Worm (Caenorhabditis elegans): ENCODE results near the gene dhs-13.
A peak's percentile ranks its signal among the peaks of the same experiment; 100 is the strongest.

dhs-13 gene

ce11 chrV:1794218-1794617 is 22.7 kb upstream of the dhs-13 start, which contains the start of gene F36H9.1:
Gene F36H9.1 (plus strand): TSS chrV:1794518.
- TF ChIP-seq T26A8.4 (GFP tag; IDR thresholded peaks at IDR 0.05) = no peak
- no peak for TF ChIP-seq lin-38 (GFP tag; IDR thresholded peaks at IDR 0.05)
- TF ChIP-seq ces-1 (GFP tag; optimal IDR thresholded peaks at IDR 0.05) = no peak
- TF ChIP-seq ceh-32 (tag; optimal IDR thresholded peaks at IDR 0.05; ENCODE audit: poor library complexity) = no peak
- no peak for TF ChIP-seq lir-3 (tag; optimal IDR thresholded peaks at IDR 0.05)
- TF ChIP-seq nhr-28 (tag; optimal IDR thresholded peaks at IDR 0.05) = no peak
- TF ChIP-seq zip-2 (tag; optimal IDR thresholded peaks at IDR 0.05) = no peak
- no peak for TF ChIP-seq daf-16 (GFP tag; optimal IDR thresholded peaks at IDR 0.05)
- no peak for TF ChIP-seq daf-16 (tag; optimal IDR thresholded peaks at IDR 0.05)
- TF ChIP-seq daf-8 (GFP tag; IDR thresholded peaks at IDR 0.05) = no peak
- no peak for TF ChIP-seq lin-1 (GFP tag; IDR thresholded peaks at IDR 0.05)
- no peak for TF ChIP-seq nhr-111 (GFP tag; optimal IDR thresholded peaks at IDR 0.05)
- TF ChIP-seq dve-1 (tag; optimal IDR thresholded peaks at IDR 0.05; ENCODE audit: insufficient read depth) = no peak
- no peak for TF ChIP-seq nhr-237 (tag; optimal IDR thresholded peaks at IDR 0.05)

- peak in 1 of 2 experiments; percentile 73 for TF ChIP-seq unc-62 (GFP tag; optimal IDR thresholded peaks at IDR 0.05 in 1 of 2)
- no peak for TF ChIP-seq unc-62 (tag; optimal IDR thresholded peaks at IDR 0.05)
- no peak for TF ChIP-seq dmd-6 (GFP tag; IDR thresholded peaks at IDR 0.05)
- peak; percentile 61 for TF ChIP-seq nhr-48 (tag; optimal IDR thresholded peaks at IDR 0.05)
- TF ChIP-seq Y48G9A.11 (GFP tag; IDR thresholded peaks at IDR 0.05) = no peak
- TF ChIP-seq zfp-3 (GFP tag; conservative IDR thresholded peaks at IDR 0.05) = no peak
- TF ChIP-seq nhr-28 (tag; optimal IDR thresholded peaks at IDR 0.05) = peak; percentile 54
- no peak for TF ChIP-seq lin-39 (tag; optimal IDR thresholded peaks at IDR 0.05)
- TF ChIP-seq mdl-1 (tag; optimal IDR thresholded peaks at IDR 0.05) = peak in 1 of 2 experiments; percentile 54
- TF ChIP-seq mxl-3 (GFP tag; optimal IDR thresholded peaks at IDR 0.05) = peak; percentile 67
Observed at ce11 chrV:1789495-1789894, 18.0 kb upstream of the dhs-13 start.

ce11 chrV:1788157-1788556 is 16.6 kb upstream of the dhs-13 start, which contains the start of gene F36H9.2:
Gene F36H9.2 (plus strand): TSS chrV:1788457.
- TF ChIP-seq egl-43 (GFP tag; IDR thresholded peaks at IDR 0.05) (no peak), madf-5 (GFP tag; IDR thresholded peaks at IDR 0.05) (no peak), hif-1 (tag; optimal IDR thresholded peaks at IDR 0.05) (no peak), zfp-2 (tag; optimal IDR thresholded peaks at IDR 0.05) (no peak), nhr-76 (tag; optimal IDR thresholded peaks at IDR 0.05) (no peak), ZK337.2 (GFP tag; IDR thresholded peaks at IDR 0.05) (no peak), tra-1 (GFP tag; IDR thresholded peaks at IDR 0.05) (no peak), ceh-32 (tag; optimal IDR thresholded peaks at IDR 0.05; ENCODE audit: poor library complexity) (no peak), nhr-28 (tag; optimal IDR thresholded peaks at IDR 0.05) (no peak), pha-4 (GFP tag; IDR thresholded peaks at IDR 0.05) (no peak), pha-4 (tag; optimal IDR thresholded peaks at IDR 0.05) (no peak), F49E8.2 (tag; optimal IDR thresholded peaks at IDR 0.05; ENCODE audit: borderline replicate concordance) (no peak), daf-12 (tag; optimal IDR thresholded peaks at IDR 0.05) (no peak), zip-11 (GFP tag; IDR thresholded peaks at IDR 0.05) (no peak), mxl-2 (GFP tag; conservative IDR thresholded peaks at IDR 0.05) (no peak), nhr-48 (tag; optimal IDR thresholded peaks at IDR 0.05) (no peak), unc-62 (GFP tag; optimal IDR thresholded peaks at IDR 0.05 in 1 of 2) (no peak), unc-62 (tag; optimal IDR thresholded peaks at IDR 0.05) (no peak), php-3 (GFP tag; IDR thresholded peaks at IDR 0.05) (no peak)

ce11 chrV:1781922-1782321 is 10.4 kb upstream of the dhs-13 start, which contains the start of gene F36H9.5:
Gene F36H9.5 (minus strand): TSS chrV:1782022.
- TF ChIP-seq daf-8 (GFP tag; IDR thresholded peaks at IDR 0.05) (no peak), ama-1 (optimal IDR thresholded peaks at IDR 0.05) (no peak), ctbp-1 (GFP tag; IDR thresholded peaks at IDR 0.05) (no peak), F26F4.8 (GFP tag; conservative IDR thresholded peaks at IDR 0.05) (no peak), dpl-1 (GFP tag; optimal IDR thresholded peaks at IDR 0.05) (no peak), vab-7 (GFP tag; IDR thresholded peaks at IDR 0.05) (no peak), F44E2.7 (GFP tag; IDR thresholded peaks at IDR 0.05) (no peak), ceh-62 (tag; optimal IDR thresholded peaks at IDR 0.05) (no peak)
